Fruit fly (Drosophila melanogaster): ENCODE data around the gene Pburs.

dm6 chr2L:14425089-14425488 lies 8.0 kb upstream of the Pburs start, which contains the start of gene Cpr35B:
- TF ChIP-seq usp (GFP tag; optimal IDR thresholded peaks at IDR 0.05) (no peak), rgr (GFP tag; optimal IDR thresholded peaks at IDR 0.05) (no peak), Abd-B (GFP tag; optimal IDR thresholded peaks at IDR 0.05) (no peak), Hnf4 (GFP tag; optimal IDR thresholded peaks at IDR 0.05) (no peak), Jra (GFP tag; optimal IDR thresholded peaks at IDR 0.05) (no peak), foxo (GFP tag; optimal IDR thresholded peaks at IDR 0.05) (no peak)

Measured in whole organism, wandering third instar larva.